Worm (Caenorhabditis elegans) whole organism, L1 larva: ENCODE results near the gene rha-2.

ENCODE experiments used
- C04F5.9 ChIP-seq: sonication (generic microtip); optimal IDR thresholded peaks from 2 replicates; lab custom pipeline; 2016; ENCODE audit warnings: missing genetic modification characterization, missing compliant biosample characterization
- aha-1 ChIP-seq: fragments of 150-350 bp; optimal IDR thresholded peaks from 2 replicates; lab custom pipeline; 2014; ENCODE audit warnings: missing biosample characterization, missing genetic modification characterization
- alr-1 ChIP-seq: fragments of 200-800 bp; sonication (Bioruptor generic); optimal IDR thresholded peaks from 2 replicates; lab custom pipeline; 2018; ENCODE audit warnings: borderline replicate concordance, mild to moderate bottlenecking, missing genetic modification characterization, missing compliant biosample characterization
- ama-1 ChIP-seq: fragments of 150-350 bp; optimal IDR thresholded peaks from 2 replicates; lab custom pipeline; 2014
- blmp-1 ChIP-seq: fragments of 150-350 bp; optimal IDR thresholded peaks from 2 replicates; lab custom pipeline; 2014; ENCODE audit warnings: missing biosample characterization, missing genetic modification characterization
- ceh-63 ChIP-seq: fragments of 200-800 bp; sonication (Bioruptor generic); optimal IDR thresholded peaks from 2 replicates; lab custom pipeline; 2018; ENCODE audit warnings: mild to moderate bottlenecking, missing genetic modification characterization, missing compliant biosample characterization
- ceh-88 ChIP-seq: fragments of 200-800 bp; sonication (Bioruptor generic); IDR thresholded peaks from 2 replicates; pipeline ENCODE4 v1.3.6; 2022; ENCODE audit warnings: missing genetic modification characterization, missing compliant biosample characterization
- ces-1 ChIP-seq: fragments of 150-350 bp; optimal IDR thresholded peaks from 2 replicates; lab custom pipeline; 2014; ENCODE audit warnings: missing biosample characterization, missing genetic modification reagents, missing genetic modification characterization
- dpl-1 ChIP-seq, 3 experiments: fragments of 150-350 bp in 2 of 3; sonication (generic microtip) in 1 of 3; optimal IDR thresholded peaks; 2 replicates each; lab custom pipeline; 2014 to 2017; ENCODE audit warnings: missing biosample characterization in 3 of 3, missing genetic modification characterization in 3 of 3, missing genetic modification reagents in 3 of 3
- dsc-1 ChIP-seq: sonication (generic microtip); optimal IDR thresholded peaks from 2 replicates; lab custom pipeline; 2016; ENCODE audit warnings: mild to moderate bottlenecking, missing genetic modification characterization, missing compliant biosample characterization
- efl-1 ChIP-seq, 4 experiments: fragments of 150-350 bp; optimal IDR thresholded peaks in 3 of 4; peaks in 1 of 4; 1 replicate in 1 of 4; 2 replicates in 3 of 4; lab custom pipeline; 2014; ENCODE audit warnings: missing biosample characterization in 2 of 4, missing genetic modification characterization in 2 of 4, missing genetic modification reagents in 2 of 4
- egl-13 ChIP-seq: sonication (generic microtip); optimal IDR thresholded peaks from 2 replicates; lab custom pipeline; 2016; ENCODE audit warnings: missing genotype, missing genetic modification reagents, missing genetic modification characterization, missing compliant biosample characterization
- elt-3 ChIP-seq, 6 experiments: fragments of 150-350 bp in 1 of 6; sonication (generic microtip); optimal IDR thresholded peaks; 2 replicates each; lab custom pipeline; 2017 to 2018; ENCODE audit warnings: missing biosample characterization in 6 of 6, missing genetic modification characterization in 6 of 6, inconsistent platforms in 1 of 6
- ets-5 ChIP-seq: fragments of 200-800 bp; sonication (Bioruptor generic); IDR thresholded peaks from 2 replicates; pipeline ENCODE4 v1.3.6; 2022; ENCODE audit warnings: missing genetic modification characterization, missing compliant biosample characterization
- fkh-4 ChIP-seq: sonication (generic microtip); optimal IDR thresholded peaks from 2 replicates; lab custom pipeline; 2016; ENCODE audit warnings: missing compliant biosample characterization, missing genetic modification characterization, borderline replicate concordance
- fkh-8 ChIP-seq: sonication (generic microtip); optimal IDR thresholded peaks from 2 replicates; lab custom pipeline; 2016; ENCODE audit warnings: mild to moderate bottlenecking, missing genetic modification characterization, missing compliant biosample characterization
- grh-1 ChIP-seq: fragments of 200-800 bp; sonication (Bioruptor generic); IDR thresholded peaks from 2 replicates; pipeline ENCODE4 v1.3.6; 2022; ENCODE audit warnings: missing genetic modification reagents, missing genetic modification characterization, missing compliant biosample characterization
- hlh-4 ChIP-seq: sonication (generic microtip); optimal IDR thresholded peaks from 2 replicates; lab custom pipeline; 2016; ENCODE audit warnings: mild to moderate bottlenecking, missing genetic modification characterization, missing compliant biosample characterization
- irx-1 ChIP-seq: sonication (generic microtip); optimal IDR thresholded peaks from 2 replicates; lab custom pipeline; 2016; ENCODE audit warnings: missing genetic modification characterization, missing compliant biosample characterization
- isw-1 ChIP-seq: fragments of 200-800 bp; sonication (Bioruptor generic); IDR thresholded peaks from 2 replicates; pipeline ENCODE4 v1.3.6; 2022; ENCODE audit warnings: missing genetic modification characterization, missing compliant biosample characterization
- lin-13 ChIP-seq: fragments of 150-350 bp; optimal IDR thresholded peaks from 2 replicates; lab custom pipeline; 2014; ENCODE audit warnings: missing biosample characterization, missing genetic modification reagents, missing genetic modification characterization
- lin-14 ChIP-seq: fragments of 200-800 bp; sonication (Bioruptor generic); optimal IDR thresholded peaks from 2 replicates; lab custom pipeline; 2018; ENCODE audit warnings: mild to moderate bottlenecking, missing genetic modification characterization, moderate library complexity, missing compliant biosample characterization
- lin-15B ChIP-seq: fragments of 150-350 bp; sonication (generic microtip); optimal IDR thresholded peaks from 3 replicates; lab custom pipeline; 2014; ENCODE audit warnings: missing biosample characterization, missing genetic modification characterization
- lin-35 ChIP-seq, 2 experiments: fragments of 150-350 bp; optimal IDR thresholded peaks; 2 replicates each; lab custom pipeline; 2014; ENCODE audit warnings: missing biosample characterization in 2 of 2, missing genetic modification characterization in 2 of 2, missing genetic modification reagents in 2 of 2
- lsy-2 ChIP-seq, 2 experiments: fragments of 150-350 bp; optimal IDR thresholded peaks; 2 replicates each; lab custom pipeline; 2014; ENCODE audit warnings: missing biosample characterization in 2 of 2, missing genetic modification characterization in 2 of 2
- mab-9 ChIP-seq: fragments of 200-800 bp; sonication (Bioruptor generic); IDR thresholded peaks from 2 replicates; pipeline ENCODE4 v1.3.6; 2022; ENCODE audit warnings: missing genetic modification reagents, missing genetic modification characterization, missing compliant biosample characterization
- mef-2 ChIP-seq: fragments of 150-350 bp; optimal IDR thresholded peaks from 2 replicates; lab custom pipeline; 2014; ENCODE audit warnings: missing biosample characterization, missing genetic modification characterization
- mep-1 ChIP-seq: fragments of 150-350 bp; optimal IDR thresholded peaks from 2 replicates; lab custom pipeline; 2014; ENCODE audit warnings: missing biosample characterization, missing genetic modification characterization
- nhr-12 ChIP-seq: sonication (generic microtip); optimal IDR thresholded peaks from 2 replicates; lab custom pipeline; 2017; ENCODE audit warnings: missing biosample characterization, missing genetic modification characterization
- nhr-20 ChIP-seq: sonication (generic microtip); optimal IDR thresholded peaks from 2 replicates; lab custom pipeline; 2016; ENCODE audit warnings: mild to moderate bottlenecking, missing genetic modification characterization, missing compliant biosample characterization
- nhr-237 ChIP-seq: fragments of 150-350 bp; optimal IDR thresholded peaks from 2 replicates; lab custom pipeline; 2014; ENCODE audit warnings: missing biosample characterization, missing genetic modification characterization
- nhr-28 ChIP-seq: fragments of 150-350 bp; optimal IDR thresholded peaks from 2 replicates; lab custom pipeline; 2014; ENCODE audit warnings: missing biosample characterization, missing genetic modification characterization
- nhr-47 ChIP-seq: sonication (generic microtip); optimal IDR thresholded peaks from 2 replicates; lab custom pipeline; 2016; ENCODE audit warnings: mild to moderate bottlenecking, missing genetic modification characterization, moderate library complexity, missing compliant biosample characterization
- nhr-71 ChIP-seq: sonication (generic microtip); optimal IDR thresholded peaks from 2 replicates; lab custom pipeline; 2016; ENCODE audit warnings: mild to moderate bottlenecking, missing genetic modification characterization, moderate library complexity, missing compliant biosample characterization
- nhr-76 ChIP-seq: sonication (generic microtip); optimal IDR thresholded peaks from 2 replicates; lab custom pipeline; 2017; ENCODE audit warnings: missing biosample characterization, missing genetic modification characterization
- nhr-77 ChIP-seq: fragments of 150-350 bp; optimal IDR thresholded peaks from 2 replicates; lab custom pipeline; 2014; ENCODE audit warnings: missing biosample characterization, missing genetic modification characterization
- nhr-85 ChIP-seq: sonication (generic microtip); peaks from one replicate; lab custom pipeline; 2016; ENCODE audit warnings: missing genetic modification characterization, inconsistent platforms, missing compliant biosample characterization
- nhr-90 ChIP-seq: sonication (generic microtip); optimal IDR thresholded peaks from 2 replicates; lab custom pipeline; 2016; ENCODE audit warnings: mild to moderate bottlenecking, missing genetic modification characterization, missing compliant biosample characterization; ENCODE audit not compliant: poor library complexity
- pag-3 ChIP-seq: sonication (generic microtip); optimal IDR thresholded peaks from 2 replicates; lab custom pipeline; 2017; ENCODE audit warnings: missing genetic modification characterization, mild to moderate bottlenecking, missing compliant biosample characterization, antibody characterized with exemption, borderline replicate concordance; ENCODE audit not compliant: insufficient read depth
- rnt-1 ChIP-seq: sonication (generic microtip); optimal IDR thresholded peaks from 2 replicates; lab custom pipeline; 2016; ENCODE audit warnings: mild to moderate bottlenecking, missing genetic modification characterization, moderate library complexity, missing compliant biosample characterization
- skn-1 ChIP-seq: fragments of 150-350 bp; optimal IDR thresholded peaks from 2 replicates; lab custom pipeline; 2014; ENCODE audit warnings: missing biosample characterization, missing genetic modification characterization
- snpc-4 ChIP-seq: fragments of 150-350 bp; optimal IDR thresholded peaks from 2 replicates; lab custom pipeline; 2014; ENCODE audit warnings: missing biosample characterization, missing genetic modification characterization
- snu-23 ChIP-seq: sonication (generic microtip); optimal IDR thresholded peaks from 2 replicates; lab custom pipeline; 2016; ENCODE audit warnings: missing genetic modification characterization, missing compliant biosample characterization
- sptf-1 ChIP-seq: fragments of 150-350 bp; optimal IDR thresholded peaks from 2 replicates; lab custom pipeline; 2014; ENCODE audit warnings: missing biosample characterization, missing genetic modification characterization
- swsn-7 ChIP-seq: sonication (generic microtip); optimal IDR thresholded peaks from 2 replicates; lab custom pipeline; 2016; ENCODE audit warnings: missing genetic modification characterization, missing compliant biosample characterization
- unc-130 ChIP-seq: fragments of 150-350 bp; optimal IDR thresholded peaks from 2 replicates; lab custom pipeline; 2017; ENCODE audit warnings: missing biosample characterization, missing genetic modification characterization, inconsistent platforms
- unc-62 ChIP-seq: fragments of 150-350 bp; optimal IDR thresholded peaks from 2 replicates; lab custom pipeline; 2014; ENCODE audit warnings: missing biosample characterization, missing genetic modification reagents, missing genetic modification characterization
- unc-86 ChIP-seq: sonication (generic microtip); optimal IDR thresholded peaks from 2 replicates; lab custom pipeline; 2016; ENCODE audit warnings: missing genetic modification characterization, missing compliant biosample characterization
- unc-98 ChIP-seq: fragments of 200-800 bp; sonication (Bioruptor generic); IDR thresholded peaks from 2 replicates; pipeline ENCODE4 v1.3.6; 2022; ENCODE audit warnings: missing genetic modification characterization, missing compliant biosample characterization
- xbp-1 ChIP-seq: sonication (generic microtip); optimal IDR thresholded peaks from 2 replicates; lab custom pipeline; 2016; ENCODE audit warnings: missing genetic modification characterization, missing compliant biosample characterization

The rha-2 gene

DNA sequence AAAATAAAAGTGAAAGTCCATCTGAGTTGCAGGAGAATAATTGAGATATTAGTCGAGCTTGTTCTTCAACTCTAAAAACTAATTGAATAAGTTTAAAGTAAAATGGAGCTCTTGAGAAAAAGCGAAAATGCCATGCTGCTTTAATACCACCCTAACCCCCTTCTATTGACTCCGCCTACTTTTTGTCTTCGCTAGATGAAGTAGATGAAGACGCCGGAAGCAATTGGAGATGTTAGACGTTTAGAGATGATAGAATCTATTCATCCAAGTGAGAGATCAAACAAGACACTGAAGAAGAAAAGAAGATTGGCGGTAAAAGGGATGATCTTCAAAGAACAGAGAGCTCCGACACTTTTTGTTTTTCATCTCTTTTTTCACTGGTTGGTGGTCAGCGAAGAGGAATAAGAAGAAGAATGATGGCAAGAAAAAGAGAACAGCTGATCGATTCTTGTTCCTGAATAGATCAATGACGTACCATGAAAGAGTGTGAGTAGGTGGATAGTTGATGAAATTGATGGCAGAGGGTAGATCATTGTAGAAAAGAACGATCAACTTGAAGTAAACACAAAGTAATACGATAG lies 40.1 kb upstream of the rha-2 start:
- TF ChIP-seq pag-3 (peak; percentile 11), mab-9 (GFP tag; lab: Robert Waterston, UW) (no peak), lin-14 (GFP tag; lab: Kevin White, UChicago) (peak; percentile 37), dsc-1 (tag; lab: Kevin White, UChicago) (peak; percentile 58), egl-13 (tag; lab: Kevin White, UChicago) (no peak), snpc-4 (tag; lab: Kevin White, UChicago) (no peak), mep-1 (peak; percentile 6), nhr-20 (tag; lab: Kevin White, UChicago) (peak; percentile 18), snu-23 (GFP tag; lab: Kevin White, UChicago) (peak; percentile 0), lsy-2 (tag; optimal IDR thresholded peaks at IDR 0.05; lab: Kevin White, UChicago) (no peak), unc-130 (tag; lab: Kevin White, UChicago) (peak; percentile 2), efl-1 (optimal IDR thresholded peaks at IDR 0.05; lab: Kevin White, UChicago) (no peak), efl-1 (GFP tag; optimal IDR thresholded peaks at IDR 0.05 in 1 of 2; lab: Kevin White, UChicago) (peak in 1 of 2 experiments; percentile 30), ces-1 (GFP tag; lab: Kevin White, UChicago) (no peak), blmp-1 (tag; lab: Kevin White, UChicago) (peak; percentile 83), nhr-71 (tag; lab: Kevin White, UChicago) (peak; percentile 45), mef-2 (tag; lab: Kevin White, UChicago) (no peak), swsn-7 (tag; lab: Kevin White, UChicago) (no peak), elt-3 (tag; optimal IDR thresholded peaks at IDR 0.05; lab: Kevin White, UChicago) (peak in 1 of 6 experiments; percentile 24), nhr-85 (tag; lab: Kevin White, UChicago) (peak; percentile 87), dpl-1 (GFP tag; optimal IDR thresholded peaks at IDR 0.05; lab: Kevin White, UChicago) (peak in 1 of 3 experiments; percentile 25)

DNA sequence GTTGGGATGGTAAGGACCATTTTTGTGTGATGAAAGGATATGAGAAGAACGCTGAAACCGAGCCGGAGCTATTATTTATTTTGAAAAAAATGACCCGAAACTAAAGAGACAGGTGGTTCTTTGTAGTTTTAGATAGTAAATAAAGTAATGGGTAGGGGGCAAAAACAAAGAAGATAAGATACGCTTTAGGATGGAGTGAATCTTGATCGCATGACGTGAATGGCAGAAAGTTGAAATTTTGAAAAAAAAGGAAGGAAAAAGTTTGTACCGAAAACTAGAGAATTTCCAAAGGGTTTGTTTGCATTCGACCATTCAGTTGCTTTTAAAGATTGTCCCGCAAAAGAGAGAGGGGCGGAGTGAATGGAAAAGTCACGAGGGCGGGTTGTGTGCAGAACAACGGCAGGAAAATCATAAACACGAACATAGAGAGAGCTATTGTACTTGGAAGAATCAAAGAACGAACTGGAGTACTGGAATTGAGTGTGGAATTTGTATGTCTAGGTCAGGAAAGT lies 39.6 kb upstream of the rha-2 start, which contains the start of gene F22B7.9:
TSS of gene F22B7.9 (minus strand) at position 51 of the 512 bp plus-strand sequence.
- TF ChIP-seq sptf-1 (tag; lab: Kevin White, UChicago) (no peak), xbp-1 (tag; lab: Kevin White, UChicago) (no peak), ceh-63 (GFP tag; lab: Kevin White, UChicago) (no peak), aha-1 (tag; lab: Kevin White, UChicago) (no peak), skn-1 (tag; lab: Kevin White, UChicago) (peak; percentile 0), nhr-47 (tag; lab: Kevin White, UChicago) (peak; percentile 30), ceh-88 (GFP tag; lab: Robert Waterston, UW) (0 out of 2 replicates have a peak, but pooled peaks have one; percentile 12), isw-1 (GFP tag; lab: Robert Waterston, UW) (no peak), ama-1 (lab: Kevin White, UChicago) (peak; percentile 83), mef-2 (tag; lab: Kevin White, UChicago) (no peak), nhr-90 (tag; lab: Kevin White, UChicago) (peak; percentile 20), lin-15B (no peak), nhr-28 (tag; lab: Kevin White, UChicago) (no peak), rnt-1 (tag; lab: Kevin White, UChicago) (peak; percentile 11), lin-35 (GFP tag; optimal IDR thresholded peaks at IDR 0.05; lab: Kevin White, UChicago) (peak in 1 of 2 experiments; percentile 34), ets-5 (GFP tag; lab: Robert Waterston, UW) (no peak), hlh-4 (tag; lab: Kevin White, UChicago) (no peak), unc-86 (tag; lab: Kevin White, UChicago) (no peak), nhr-85 (tag; lab: Kevin White, UChicago) (peak; percentile 81), lin-14 (GFP tag; lab: Kevin White, UChicago) (peak; percentile 26), nhr-71 (tag; lab: Kevin White, UChicago) (peak; percentile 54), nhr-76 (tag; lab: Kevin White, UChicago) (no peak), unc-98 (GFP tag; lab: Robert Waterston, UW) (no peak), fkh-8 (tag; lab: Kevin White, UChicago) (no peak), lin-13 (GFP tag; lab: Kevin White, UChicago) (no peak), grh-1 (GFP tag; lab: Robert Waterston, UW) (no peak), nhr-237 (tag; lab: Kevin White, UChicago) (no peak), C04F5.9 (tag; lab: Kevin White, UChicago) (no peak), nhr-77 (peak; percentile 4), pag-3 (no peak), nhr-12 (tag; lab: Kevin White, UChicago) (no peak), unc-62 (GFP tag; lab: Kevin White, UChicago) (no peak), irx-1 (no peak), fkh-4 (tag; lab: Kevin White, UChicago) (no peak), alr-1 (tag; lab: Kevin White, UChicago) (no peak), dpl-1 (GFP tag; optimal IDR thresholded peaks at IDR 0.05; lab: Kevin White, UChicago) (peak in 1 of 3 experiments; percentile 9)
